Fruit fly (Drosophila melanogaster) whole organism, embryonic: ENCODE results near the gene mEFTs.

ENCODE experiments used
- Aef1 ChIP-seq: fragments of 200-800 bp; sonication (Bioruptor generic); IDR thresholded peaks from 3 replicates; pipeline ENCODE4 v1.3.6; 2022; ENCODE audit warnings: missing biosample characterization, missing genetic modification characterization
- Awh ChIP-seq: fragments of 200-800 bp; sonication (Bioruptor generic); IDR thresholded peaks from 2 replicates; pipeline ENCODE4, ENCODE4 v1.3.6; 2022; ENCODE audit warnings: missing biosample characterization, missing genetic modification characterization
- CG12236 ChIP-seq: fragments of 200-800 bp; sonication (Bioruptor generic); optimal IDR thresholded peaks from 2 replicates; lab custom pipeline; 2016; ENCODE audit warnings: missing biosample characterization, missing genetic modification characterization
- CG12769 ChIP-seq: fragments of 200-800 bp; sonication (Bioruptor generic); optimal IDR thresholded peaks from 2 replicates; lab custom pipeline; 2019; ENCODE audit warnings: missing biosample characterization, mild to moderate bottlenecking, missing genetic modification characterization, moderate library complexity
- CG14667 ChIP-seq: fragments of 200-800 bp; sonication (Bioruptor generic); IDR thresholded peaks from 2 replicates; pipeline ENCODE4 v1.3.6; 2022; ENCODE audit warnings: missing biosample characterization, missing genetic modification characterization
- CG17385 ChIP-seq: fragments of 200-800 bp; sonication (Bioruptor generic); optimal IDR thresholded peaks from 3 replicates; lab custom pipeline; 2018; ENCODE audit warnings: missing biosample characterization, mild to moderate bottlenecking, missing genetic modification characterization
- CG17802 ChIP-seq: fragments of 200-800 bp; sonication (Bioruptor generic); optimal IDR thresholded peaks from 2 replicates; lab custom pipeline; 2018; ENCODE audit warnings: missing biosample characterization, mild to moderate bottlenecking, missing genetic modification characterization, moderate library complexity
- CG2678 ChIP-seq: fragments of 200-800 bp; sonication (Bioruptor generic); optimal IDR thresholded peaks from 3 replicates; lab custom pipeline; 2019; ENCODE audit warnings: missing biosample characterization, mild to moderate bottlenecking, missing genetic modification characterization, moderate library complexity
- CG32532 ChIP-seq: fragments of 200-800 bp; sonication (Bioruptor generic); IDR thresholded peaks from 2 replicates; pipeline ENCODE4 v1.3.6; 2022; ENCODE audit warnings: missing biosample characterization, missing genetic modification characterization
- CG4820 ChIP-seq: fragments of 200-800 bp; sonication (Bioruptor generic); optimal IDR thresholded peaks from 3 replicates; lab custom pipeline; 2016; ENCODE audit warnings: missing biosample characterization, missing genetic modification characterization
- CG8290 ChIP-seq, 3 experiments: fragments of 200-800 bp; sonication (Bioruptor generic); optimal IDR thresholded peaks; 2 replicates each; lab custom pipeline; 2016 to 2019; ENCODE audit warnings: missing biosample characterization in 3 of 3, missing genetic modification characterization in 3 of 3, mild to moderate bottlenecking in 2 of 3, moderate library complexity in 1 of 3
- CG8924 ChIP-seq: fragments of 200-800 bp; optimal IDR thresholded peaks from 3 replicates; lab custom pipeline; 2019; ENCODE audit warnings: missing biosample characterization, mild to moderate bottlenecking, missing genetic modification characterization, moderate library complexity
- CG9215 ChIP-seq: fragments of 200-800 bp; sonication (Bioruptor generic); IDR thresholded peaks from 2 replicates; pipeline ENCODE4 v1.3.6; 2022; ENCODE audit warnings: missing biosample characterization, missing genetic modification characterization
- CG9797 ChIP-seq: fragments of 200-800 bp; sonication (Bioruptor generic); optimal IDR thresholded peaks from 3 replicates; lab custom pipeline; 2018; ENCODE audit warnings: missing biosample characterization, mild to moderate bottlenecking, missing genetic modification characterization
- CG9932 ChIP-seq: fragments of 200-800 bp; sonication (Bioruptor generic); IDR thresholded peaks from 2 replicates; pipeline ENCODE4 v1.3.6; 2022; ENCODE audit warnings: missing biosample characterization, missing genetic modification characterization
- Dll ChIP-seq: fragments of 200-800 bp; sonication (Bioruptor generic); IDR thresholded peaks from 4 replicates; pipeline ENCODE4 v1.3.6; 2022; ENCODE audit warnings: missing biosample characterization, missing genetic modification characterization; ENCODE audit not compliant: partially characterized antibody
- ERR ChIP-seq: fragments of 200-800 bp; sonication (Bioruptor generic); optimal IDR thresholded peaks from 2 replicates; lab custom pipeline; 2016; ENCODE audit warnings: missing biosample characterization, missing genetic modification characterization
- Jarid2 ChIP-seq: fragments of 200-800 bp; sonication (Bioruptor generic); optimal IDR thresholded peaks from 3 replicates; lab custom pipeline; 2017; ENCODE audit warnings: mild to moderate bottlenecking, missing biosample characterization, missing genetic modification reagents, missing genetic modification characterization
- MTF-1 ChIP-seq: fragments of 200-800 bp; sonication (Bioruptor generic); optimal IDR thresholded peaks from 2 replicates; lab custom pipeline; 2018; ENCODE audit warnings: missing biosample characterization, mild to moderate bottlenecking, missing genetic modification characterization, borderline replicate concordance
- Meics ChIP-seq: fragments of 200-800 bp; sonication (Bioruptor generic); optimal IDR thresholded peaks from 2 replicates; lab custom pipeline; 2017; ENCODE audit warnings: missing biosample characterization, mild to moderate bottlenecking, missing genetic modification characterization
- NFAT ChIP-seq: fragments of 200-800 bp; sonication (Bioruptor generic); IDR thresholded peaks from 2 replicates; pipeline ENCODE4 v1.3.6; 2022; ENCODE audit warnings: missing biosample characterization, missing genetic modification characterization
- Neu2 ChIP-seq: fragments of 200-800 bp; sonication (Bioruptor generic); optimal IDR thresholded peaks from 3 replicates; lab custom pipeline; 2016; ENCODE audit warnings: missing biosample characterization, missing genetic modification characterization, borderline replicate concordance
- Nf-YB ChIP-seq: fragments of 200-800 bp; sonication (Bioruptor generic); optimal IDR thresholded peaks from 3 replicates; lab custom pipeline; 2019; ENCODE audit warnings: missing biosample characterization, mild to moderate bottlenecking, missing genetic modification characterization, moderate library complexity
- Optix ChIP-seq: fragments of 200-800 bp; sonication (Bioruptor generic); IDR thresholded peaks from 3 replicates; pipeline ENCODE4 v1.3.6; 2022; ENCODE audit warnings: missing biosample characterization, missing genetic modification characterization
- Ptx1 ChIP-seq: fragments of 200-800 bp; sonication (Bioruptor generic); IDR thresholded peaks from 2 replicates; pipeline ENCODE4 v1.3.6; 2022; ENCODE audit warnings: missing biosample characterization, missing genetic modification characterization
- Scr ChIP-seq: fragments of 200-800 bp; sonication (Bioruptor generic); IDR thresholded peaks from 2 replicates; pipeline ENCODE4 v1.3.6; 2022; ENCODE audit warnings: missing biosample characterization, missing genetic modification characterization; ENCODE audit not compliant: partially characterized antibody
- Six4 ChIP-seq: fragments of 200-800 bp; sonication (Bioruptor generic); optimal IDR thresholded peaks from 2 replicates; lab custom pipeline; 2016; ENCODE audit warnings: missing biosample characterization, missing genetic modification characterization
- abd-A ChIP-seq: fragments of 200-800 bp; sonication (Bioruptor generic); optimal IDR thresholded peaks from 3 replicates; lab custom pipeline; 2019; ENCODE audit warnings: missing biosample characterization, mild to moderate bottlenecking, missing genetic modification characterization, moderate library complexity
- bsh ChIP-seq, 2 experiments: fragments of 200-800 bp; sonication (Bioruptor generic); optimal IDR thresholded peaks; 2 replicates each; lab custom pipeline; 2017 to 2018; ENCODE audit warnings: mild to moderate bottlenecking in 2 of 2, missing biosample characterization in 2 of 2, missing genetic modification characterization in 2 of 2, moderate library complexity in 1 of 2
- chinmo ChIP-seq: fragments of 200-800 bp; sonication (Bioruptor generic); IDR thresholded peaks from 4 replicates; pipeline ENCODE4 v1.3.6; 2022; ENCODE audit warnings: missing biosample characterization, missing genetic modification characterization; ENCODE audit not compliant: partially characterized antibody
- da ChIP-seq: fragments of 200-800 bp; sonication (Bioruptor generic); optimal IDR thresholded peaks from 2 replicates; lab custom pipeline; 2016; ENCODE audit warnings: missing biosample characterization, missing genetic modification characterization
- en ChIP-seq: fragments of 200-800 bp; sonication (Bioruptor generic); optimal IDR thresholded peaks from 2 replicates; lab custom pipeline; 2016; ENCODE audit warnings: missing biosample characterization, missing genetic modification characterization
- esg ChIP-seq: fragments of 200-800 bp; sonication (Bioruptor generic); conservative IDR thresholded peaks from 2 replicates; pipeline ENCODE4 v1.3.6; 2022; ENCODE audit warnings: missing biosample characterization, missing genetic modification characterization
- fd102C ChIP-seq: fragments of 200-800 bp; sonication (Bioruptor generic); optimal IDR thresholded peaks from 2 replicates; lab custom pipeline; 2018; ENCODE audit warnings: missing biosample characterization, mild to moderate bottlenecking, missing genetic modification characterization, moderate library complexity
- gro ChIP-seq: fragments of 200-800 bp; sonication (Bioruptor generic); optimal IDR thresholded peaks from 2 replicates; lab custom pipeline; 2016; ENCODE audit warnings: missing biosample characterization, missing genetic modification characterization
- gsb ChIP-seq: fragments of 200-800 bp; sonication (Bioruptor generic); IDR thresholded peaks from 2 replicates; pipeline ENCODE4 v1.3.6; 2022; ENCODE audit warnings: missing biosample characterization, missing genetic modification characterization
- ham ChIP-seq: fragments of 200-800 bp; sonication (Bioruptor generic); IDR thresholded peaks from 2 replicates; pipeline ENCODE4 v1.3.6; 2022; ENCODE audit warnings: missing biosample characterization, missing genetic modification characterization
- jigr1 ChIP-seq: fragments of 200-800 bp; sonication (Bioruptor generic); IDR thresholded peaks from 3 replicates; pipeline ENCODE4 v1.3.6; 2022; ENCODE audit warnings: missing biosample characterization, missing genetic modification characterization
- kni ChIP-seq: fragments of 200-800 bp; sonication (Bioruptor generic); optimal IDR thresholded peaks from 3 replicates; lab custom pipeline; 2017; ENCODE audit warnings: mild to moderate bottlenecking, missing biosample characterization, missing genetic modification reagents, missing genetic modification characterization
- nerfin-2 ChIP-seq: fragments of 200-800 bp; sonication (Bioruptor generic); IDR thresholded peaks from 2 replicates; pipeline ENCODE4 v1.3.6; 2022; ENCODE audit warnings: missing biosample characterization, missing genetic modification characterization; ENCODE audit not compliant: partially characterized antibody
- oc ChIP-seq: fragments of 200-800 bp; sonication (Bioruptor generic); optimal IDR thresholded peaks from 2 replicates; lab custom pipeline; 2018; ENCODE audit warnings: missing biosample characterization, mild to moderate bottlenecking, missing genetic modification characterization, moderate library complexity
- rib ChIP-seq: fragments of 200-800 bp; sonication (Bioruptor generic); IDR thresholded peaks from 2 replicates; pipeline ENCODE4 v1.3.6; 2022; ENCODE audit warnings: missing biosample characterization, missing genetic modification characterization
- schlank ChIP-seq: fragments of 200-800 bp; sonication (Bioruptor generic); optimal IDR thresholded peaks from 2 replicates; lab custom pipeline; 2018; ENCODE audit warnings: missing biosample characterization, mild to moderate bottlenecking, missing genetic modification characterization
- slbo ChIP-seq: fragments of 200-800 bp; sonication (Bioruptor generic); IDR thresholded peaks from 2 replicates; pipeline ENCODE4 v1.3.6; 2022; ENCODE audit warnings: missing biosample characterization, missing genetic modification characterization
- tll ChIP-seq, 2 experiments: fragments of 200-800 bp in 1 of 2; fragments of >200 bp in 1 of 2; sonication (Bioruptor generic) in 1 of 2; optimal IDR thresholded peaks; 2 replicates each; lab custom pipeline; 2017 to 2019; ENCODE audit warnings: missing biosample characterization in 2 of 2, missing genetic modification characterization in 2 of 2, mild to moderate bottlenecking in 1 of 2, moderate library complexity in 1 of 2
- vvl ChIP-seq: fragments of 200-800 bp; sonication (Bioruptor generic); IDR thresholded peaks from 2 replicates; pipeline ENCODE4 v1.3.6; 2022; ENCODE audit warnings: missing biosample characterization, missing genetic modification characterization
- zf30C ChIP-seq: fragments of 200-800 bp; sonication (Bioruptor generic); optimal IDR thresholded peaks from 3 replicates; lab custom pipeline; 2018; ENCODE audit warnings: missing biosample characterization, mild to moderate bottlenecking, missing genetic modification characterization

The mEFTs gene

dm6 chr2L:17449608-17450504 is 51.0 kb downstream of the mEFTs start, which contains the start of gene dl (continued):
- TF ChIP-seq chinmo (GFP tag; lab: Robert Waterston, UW) (peak; percentile 85; the same call in 3 of the 4 replicates), ERR (GFP tag; lab: Kevin White, UChicago) (peak; percentile 1), abd-A (tag; lab: Kevin White, UChicago) (peak; percentile 69), Six4 (no peak), rib (GFP tag; lab: Robert Waterston, UW) (peak; percentile 32; the same call in 1 of the 2 replicates), CG9797 (GFP tag; lab: Kevin White, UChicago) (no peak), CG4820 (GFP tag; lab: Kevin White, UChicago) (no peak), MTF-1 (GFP tag; lab: Kevin White, UChicago) (no peak), Meics (GFP tag; lab: Kevin White, UChicago) (peak; percentile 6), Optix (no peak), CG9215 (GFP tag; lab: Robert Waterston, UW) (no peak), gro (GFP tag; lab: Kevin White, UChicago) (no peak), jigr1 (GFP tag; lab: Robert Waterston, UW) (no peak), en (GFP tag; lab: Kevin White, UChicago) (no peak), Nf-YB (GFP tag; lab: Kevin White, UChicago) (no peak), da (GFP tag; lab: Kevin White, UChicago) (no peak), ham (no peak), CG14667 (GFP tag; lab: Robert Waterston, UW) (no peak), Scr (peak; percentile 35; the same call in 1 of the 2 replicates), Neu2 (GFP tag; lab: Kevin White, UChicago) (no peak), CG8290 (GFP tag; optimal IDR thresholded peaks at IDR 0.05; lab: Kevin White, UChicago) (no peak), CG8290 (tag; optimal IDR thresholded peaks at IDR 0.05; lab: Kevin White, UChicago) (peak in 1 of 2 experiments; percentile 57), nerfin-2 (GFP tag; lab: Robert Waterston, UW) (peak; percentile 37; the same call in 1 of the 2 replicates), zf30C (no peak), schlank (peak; percentile 12), NFAT (GFP tag; lab: Robert Waterston, UW) (peak; percentile 46; the same call in 1 of the 2 replicates), Ptx1 (GFP tag; lab: Robert Waterston, UW) (peak; percentile 20; the same call in 1 of the 2 replicates), CG8924 (tag; lab: Kevin White, UChicago) (no peak), slbo (GFP tag; lab: Robert Waterston, UW) (peak; percentile 28), CG32532 (GFP tag; lab: Robert Waterston, UW) (no peak; the same call in 1 of the 2 replicates), Aef1 (GFP tag; lab: Robert Waterston, UW) (no peak), CG17802 (no peak), Dll (GFP tag; lab: Robert Waterston, UW) (no peak), Jarid2 (peak; percentile 90), Awh (GFP tag; lab: Robert Waterston, UW) (0 out of 2 replicates have a peak, but pooled peaks have one; percentile 7), CG12769 (peak; percentile 61), gsb (GFP tag; lab: Robert Waterston, UW) (no peak), vvl (no peak), fd102C (GFP tag; lab: Kevin White, UChicago) (no peak), kni (GFP tag; lab: Kevin White, UChicago) (peak; percentile 75), bsh (GFP tag; optimal IDR thresholded peaks at IDR 0.05; lab: Kevin White, UChicago) (peak; percentile 2 to 43), CG12236 (GFP tag; lab: Kevin White, UChicago) (no peak), CG17385 (GFP tag; lab: Kevin White, UChicago) (no peak), CG9932 (peak; percentile 33; the same call in 1 of the 2 replicates), tll (GFP tag; optimal IDR thresholded peaks at IDR 0.05; lab: Kevin White, UChicago) (no peak), oc (tag; lab: Kevin White, UChicago) (no peak), esg (GFP tag; lab: Robert Waterston, UW) (no peak), CG2678 (tag; lab: Kevin White, UChicago) (no peak)
